Fruit fly (Drosophila melanogaster) whole organism, wandering third instar larva: ENCODE results near the gene CG34367.

Experiments
- pan ChIP-seq: fragments of >200 bp; optimal IDR thresholded peaks from 2 replicates; lab custom pipeline; 2017
- usp ChIP-seq: fragments of >200 bp; optimal IDR thresholded peaks from 2 replicates; lab custom pipeline; 2017; ENCODE audit warnings: missing biosample characterization, missing genetic modification characterization
- woc ChIP-seq: sonication (Bioruptor generic); optimal IDR thresholded peaks from 2 replicates; lab custom pipeline; 2016; ENCODE audit warnings: missing biosample characterization, mild to moderate bottlenecking, missing genetic modification characterization

DNA sequence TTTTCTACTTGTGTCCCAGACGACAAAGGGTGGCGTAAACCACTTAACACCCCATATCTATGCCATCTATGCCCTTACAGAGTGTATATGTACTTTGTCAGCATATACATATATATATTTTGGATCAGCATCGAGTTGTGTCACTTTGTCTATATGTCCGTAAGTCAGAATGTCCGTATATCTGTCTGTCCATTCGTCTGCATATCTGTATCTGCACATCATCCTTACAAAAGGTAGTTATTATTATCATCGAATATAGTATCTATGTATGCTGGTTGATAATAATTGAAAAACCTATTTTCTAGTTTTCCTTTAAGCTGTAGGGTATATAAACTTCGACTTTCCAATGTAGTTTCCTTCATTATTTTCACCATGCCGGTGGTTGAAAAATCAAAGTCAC, 2.6 kb downstream of the CG34367 start:
- TF ChIP-seq woc, result no peak
- TF ChIP-seq pan (lab: Kevin White, UChicago), result no peak
- no peak for TF ChIP-seq usp
